Worm (Caenorhabditis elegans) whole organism, L4 larva: ENCODE data around the gene sri-40.

Experiments used
- Y5F2A.4 ChIP-seq: fragments of 200-800 bp; sonication (Bioruptor generic); optimal IDR thresholded peaks from 2 replicates; lab custom pipeline; 2018; ENCODE audit warnings: mild to moderate bottlenecking, missing genetic modification characterization, missing compliant biosample characterization
- arid-1 ChIP-seq: fragments of 200-800 bp; sonication (Bioruptor generic); conservative IDR thresholded peaks from 2 replicates; pipeline ENCODE4 v1.3.6; 2022; ENCODE audit warnings: missing genetic modification reagents, missing genetic modification characterization, missing compliant biosample characterization
- duxl-1 ChIP-seq: sonication (generic microtip); optimal IDR thresholded peaks from 2 replicates; lab custom pipeline; 2016; ENCODE audit warnings: mild to moderate bottlenecking, missing genetic modification characterization, moderate library complexity, missing compliant biosample characterization; ENCODE audit not compliant: poor library complexity
- hmg-1.1 ChIP-seq: fragments of 200-800 bp; sonication (Bioruptor generic); IDR thresholded peaks from 2 replicates; pipeline ENCODE4 v1.3.6; 2022; ENCODE audit warnings: missing genetic modification reagents, missing genetic modification characterization, missing compliant biosample characterization
- lsy-2 ChIP-seq, 2 experiments: fragments of 150-350 bp in 1 of 2; sonication (generic microtip) in 1 of 2; optimal IDR thresholded peaks; 2 replicates each; lab custom pipeline; 2014 to 2017; ENCODE audit warnings: missing biosample characterization in 2 of 2, missing genetic modification characterization in 2 of 2
- madf-9 ChIP-seq: fragments of 200-800 bp; sonication (Bioruptor generic); conservative IDR thresholded peaks from 2 replicates; pipeline ENCODE4 v1.3.6; 2022; ENCODE audit warnings: missing genetic modification reagents, missing genetic modification characterization, missing compliant biosample characterization
- nhr-28 ChIP-seq: fragments of 150-350 bp; optimal IDR thresholded peaks from 2 replicates; lab custom pipeline; 2014; ENCODE audit warnings: missing biosample characterization, missing genetic modification characterization

ce11 chrII:3154383-3154782 lies 23.4 kb upstream of the sri-40 start, which contains the start of gene sri-32:
- TF ChIP-seq duxl-1 (tag; lab: Kevin White, UChicago), result no peak
- TF ChIP-seq Y5F2A.4 (GFP tag; lab: Kevin White, UChicago), result no peak
- TF ChIP-seq arid-1 (GFP tag; lab: Robert Waterston, UW), result no peak
- TF ChIP-seq madf-9 (GFP tag; lab: Robert Waterston, UW), result no peak
- TF ChIP-seq lsy-2 (tag; optimal IDR thresholded peaks at IDR 0.05; lab: Kevin White, UChicago), result no peak
- no peak for TF ChIP-seq nhr-28 (tag; lab: Kevin White, UChicago)
- no peak for TF ChIP-seq hmg-1.1
